Fruit fly (Drosophila melanogaster) whole organism, wandering third instar larva: ENCODE results near the gene Hrb87F.

ENCODE experiments used
- Abd-B ChIP-seq: fragments of >200 bp; optimal IDR thresholded peaks from 2 replicates; lab custom pipeline; 2017; ENCODE audit warnings: missing biosample characterization, missing genetic modification characterization
- CG9705 ChIP-seq: fragments of 200-800 bp; sonication (Bioruptor generic); optimal IDR thresholded peaks from 2 replicates; lab custom pipeline; 2018; ENCODE audit warnings: missing biosample characterization, mild to moderate bottlenecking, missing genetic modification characterization
- Hr78 ChIP-seq: fragments of >200 bp; optimal IDR thresholded peaks from 2 replicates; lab custom pipeline; 2017; ENCODE audit warnings: missing biosample characterization, missing genetic modification characterization
- Jra ChIP-seq: sonication (Bioruptor generic); optimal IDR thresholded peaks from 2 replicates; lab custom pipeline; 2016; ENCODE audit warnings: missing biosample characterization, missing genetic modification characterization
- Myc ChIP-seq: fragments of >200 bp; optimal IDR thresholded peaks from 2 replicates; lab custom pipeline; 2017
- Rel ChIP-seq, 2 experiments: fragments of 200-800 bp; sonication (Bioruptor generic) in 1 of 2; optimal IDR thresholded peaks; 2 replicates in 1 of 2; 3 replicates in 1 of 2; lab custom pipeline; 2016 to 2019; ENCODE audit warnings: mild to moderate bottlenecking in 2 of 2, missing biosample characterization in 2 of 2, missing genetic modification characterization in 2 of 2, moderate library complexity in 1 of 2
- dl ChIP-seq, 2 experiments: fragments of 175-275, 200-275 bp in 1 of 2; fragments of 200-275 bp in 1 of 2; sonication (Bioruptor generic); optimal IDR thresholded peaks; lab custom pipeline; 2018; ENCODE audit warnings: mild to moderate bottlenecking in 2 of 2, missing biosample characterization in 2 of 2, missing genetic modification characterization in 2 of 2, moderate library complexity in 2 of 2; ENCODE audit not compliant: partially characterized antibody in 2 of 2, insufficient read depth in 1 of 2
- dmrt93B ChIP-seq: fragments of 200-800 bp; sonication (Bioruptor generic); optimal IDR thresholded peaks from 2 replicates; lab custom pipeline; 2018; ENCODE audit warnings: missing biosample characterization, mild to moderate bottlenecking, missing genetic modification characterization
- foxo ChIP-seq, 2 experiments: fragments of 200-800 bp; sonication (Bioruptor generic); optimal IDR thresholded peaks; 2 replicates in 1 of 2; 3 replicates in 1 of 2; lab custom pipeline; 2016 to 2017; ENCODE audit warnings: missing biosample characterization in 2 of 2, missing genetic modification characterization in 2 of 2
- fru ChIP-seq: fragments of 200-800 bp; sonication (Bioruptor generic); optimal IDR thresholded peaks from 3 replicates; lab custom pipeline; 2016; ENCODE audit warnings: missing biosample characterization, mild to moderate bottlenecking, missing genetic modification characterization
- h ChIP-seq: fragments of 200-800 bp; sonication (Bioruptor generic); optimal IDR thresholded peaks from 3 replicates; lab custom pipeline; 2016; ENCODE audit warnings: missing biosample characterization, mild to moderate bottlenecking, missing genetic modification characterization
- pan ChIP-seq: fragments of >200 bp; optimal IDR thresholded peaks from 2 replicates; lab custom pipeline; 2017
- rgr ChIP-seq: fragments of 200-800 bp; sonication (Bioruptor generic); optimal IDR thresholded peaks from 3 replicates; lab custom pipeline; 2016; ENCODE audit warnings: missing biosample characterization, mild to moderate bottlenecking, missing genetic modification characterization

DNA sequence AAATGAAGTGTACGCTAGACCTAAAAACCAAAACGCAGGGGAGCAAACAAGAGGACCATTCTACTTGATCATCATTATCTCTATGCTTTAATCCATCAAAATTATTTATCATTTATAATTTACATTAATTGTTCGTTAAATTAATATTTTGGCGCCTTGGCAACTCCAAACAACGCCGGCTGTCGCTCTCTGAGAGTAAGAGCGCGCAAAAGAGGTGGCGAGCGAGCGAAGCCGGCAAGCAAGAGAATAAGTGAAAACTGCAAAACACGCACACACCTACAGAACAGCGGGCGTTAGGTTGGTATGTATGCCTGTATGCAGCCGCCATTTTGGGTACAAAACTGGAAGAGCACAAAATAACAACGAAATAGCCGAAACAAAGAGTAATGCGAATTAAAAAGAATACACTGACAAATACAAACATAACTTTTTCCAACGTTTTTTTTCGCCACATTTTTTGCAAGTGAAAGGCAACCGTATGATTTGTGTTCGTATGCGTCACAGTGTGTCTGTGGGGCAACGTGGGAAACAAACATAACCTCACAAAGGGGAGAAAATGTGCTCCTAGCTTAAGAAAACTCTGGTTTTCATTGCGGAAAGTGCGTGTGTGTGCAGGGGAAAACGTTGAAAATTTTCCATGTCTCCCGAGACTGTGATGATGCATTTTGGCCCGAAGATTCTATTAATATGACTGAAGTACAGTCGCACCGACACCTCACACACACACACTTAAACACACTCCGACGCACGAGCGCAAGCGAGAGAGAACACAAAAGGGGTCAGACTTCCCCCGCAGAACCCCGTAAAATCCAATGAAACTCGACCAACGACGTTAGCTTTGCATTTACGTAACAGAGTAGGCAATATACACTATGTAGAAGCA, 15.3 kb downstream of the Hrb87F start:
- TF ChIP-seq fru (GFP tag; lab: Kevin White, UChicago) (peak; percentile 33), pan (lab: Kevin White, UChicago) (no peak), Jra (GFP tag; lab: Kevin White, UChicago) (peak; percentile 73), dmrt93B (no peak), Hr78 (no peak), Rel (GFP tag; optimal IDR thresholded peaks at IDR 0.05; lab: Kevin White, UChicago) (peak; percentile 56), Rel (tag; optimal IDR thresholded peaks at IDR 0.05; lab: Kevin White, UChicago) (peak; percentile 2), h (GFP tag; lab: Kevin White, UChicago) (peak; percentile 11), Myc (lab: Kevin White, UChicago) (peak; percentile 64), CG9705 (GFP tag; lab: Kevin White, UChicago) (no peak), foxo (GFP tag; optimal IDR thresholded peaks at IDR 0.05; lab: Kevin White, UChicago) (peak in 1 of 2 experiments; percentile 16), dl (GFP tag; optimal IDR thresholded peaks at IDR 0.05; lab: Kevin White, UChicago; ENCODE audit: insufficient read depth in 1 of 2, partially characterized antibody in 2 of 2) (peak; percentile 55 to 91), rgr (GFP tag; lab: Kevin White, UChicago) (no peak), Abd-B (GFP tag; lab: Kevin White, UChicago) (no peak)
